Fruit fly (Drosophila melanogaster) ovary, adult (tissue): ENCODE measurements around the gene CG13408.

Source experiments
- CG17801 ChIP-seq: fragments of 200-800 bp; optimal IDR thresholded peaks from 2 replicates; lab custom pipeline; 2019; ENCODE audit warnings: missing biosample characterization, mild to moderate bottlenecking, missing genetic modification characterization, moderate library complexity; ENCODE audit not compliant: partially characterized antibody

The CG13408 gene

dm6 chr3R:22117149-22117548 is 37.0 kb downstream of the CG13408 start, which contains the start of gene Ir94b:
TSS of gene Ir94b (minus strand) at chr3R:22117249.
- TF ChIP-seq CG17801 (GFP tag; lab: Kevin White, UChicago): no peak

- no peak for TF ChIP-seq CG17801 (GFP tag; lab: Kevin White, UChicago)
Observed at dm6 chr3R:22119354-22119753, 39.2 kb downstream of the CG13408 start, which contains the start of gene Ir94c. TSS of gene Ir94c (minus strand) at chr3R:22119454.

- no peak for TF ChIP-seq CG17801 (GFP tag; lab: Kevin White, UChicago)
Observed at dm6 chr3R:22119761-22120160, 39.6 kb downstream of the CG13408 start, which contains the start of gene CG42390. TSS of gene CG42390 (plus strand) at chr3R:22120061.

- TF ChIP-seq CG17801 (GFP tag; lab: Kevin White, UChicago): no peak
Observed at dm6 chr3R:22121220-22121619, 41.0 kb downstream of the CG13408 start.

dm6 chr3R:22123347-22123746 is 43.2 kb downstream of the CG13408 start:
- TF ChIP-seq CG17801 (GFP tag; lab: Kevin White, UChicago): no peak

dm6 chr3R:22124863-22125262 is 44.7 kb downstream of the CG13408 start:
- TF ChIP-seq CG17801 (GFP tag; lab: Kevin White, UChicago): no peak
